Worm (Caenorhabditis elegans) whole organism, mixed stage, embryonic: Measurements from ENCODE around the gene dyn-1.
A peak's percentile ranks its signal among the peaks of the same experiment; 100 is the strongest.

Source experiments
- M03D4.4 ChIP-seq: sonication (generic microtip); optimal IDR thresholded peaks from 2 replicates; lab custom pipeline; 2017; ENCODE audit warnings: mild to moderate bottlenecking, missing genetic modification characterization, missing compliant biosample characterization
- bed-3 ChIP-seq: fragments of 200-800 bp; sonication (Bioruptor generic); optimal IDR thresholded peaks from 3 replicates; lab custom pipeline; 2018; ENCODE audit warnings: mild to moderate bottlenecking, missing genetic modification characterization, moderate library complexity, missing compliant biosample characterization
- blmp-1 ChIP-seq: fragments of 150-350 bp; optimal IDR thresholded peaks from 2 replicates; lab custom pipeline; 2014; ENCODE audit warnings: missing biosample characterization, missing genetic modification characterization
- ceh-39 ChIP-seq: fragments of 150-350 bp; optimal IDR thresholded peaks from 2 replicates; lab custom pipeline; 2014; ENCODE audit warnings: missing biosample characterization, missing genetic modification characterization
- ceh-43 ChIP-seq: fragments of 200-800 bp; sonication (Bioruptor generic); optimal IDR thresholded peaks from 2 replicates; lab custom pipeline; 2018; ENCODE audit warnings: mild to moderate bottlenecking, missing genetic modification characterization, moderate library complexity, missing compliant biosample characterization
- ceh-83 ChIP-seq: fragments of 200-800 bp; sonication (Bioruptor generic); optimal IDR thresholded peaks from 2 replicates; lab custom pipeline; 2018; ENCODE audit warnings: mild to moderate bottlenecking, missing genetic modification characterization, missing compliant biosample characterization
- ces-1 ChIP-seq: fragments of 150-350 bp; optimal IDR thresholded peaks from 2 replicates; lab custom pipeline; 2014; ENCODE audit warnings: missing biosample characterization, missing genetic modification reagents, missing genetic modification characterization
- cnd-1 ChIP-seq: fragments of 200-800 bp; sonication (Bioruptor generic); optimal IDR thresholded peaks from 2 replicates; lab custom pipeline; 2018; ENCODE audit warnings: mild to moderate bottlenecking, missing genetic modification characterization, missing compliant biosample characterization
- drap-1 ChIP-seq: fragments of 200-800 bp; sonication (Bioruptor generic); optimal IDR thresholded peaks from 3 replicates; lab custom pipeline; 2018; ENCODE audit warnings: mild to moderate bottlenecking, missing genetic modification characterization, missing compliant biosample characterization
- elt-1 ChIP-seq: sonication (generic microtip); optimal IDR thresholded peaks from 2 replicates; lab custom pipeline; 2017; ENCODE audit warnings: missing genetic modification characterization, mild to moderate bottlenecking, missing compliant biosample characterization, antibody characterized with exemption, moderate library complexity, borderline replicate concordance; ENCODE audit not compliant: insufficient read depth
- elt-3 ChIP-seq: fragments of 150-350 bp; optimal IDR thresholded peaks from 2 replicates; lab custom pipeline; 2014; ENCODE audit warnings: missing biosample characterization, missing genetic modification characterization
- flh-1 ChIP-seq: fragments of 200-800 bp; sonication (Bioruptor generic); optimal IDR thresholded peaks from 2 replicates; lab custom pipeline; 2018; ENCODE audit warnings: mild to moderate bottlenecking, missing genetic modification characterization, moderate library complexity, missing compliant biosample characterization
- ham-2 ChIP-seq: fragments of 200-800 bp; sonication (Bioruptor generic); optimal IDR thresholded peaks from 2 replicates; lab custom pipeline; 2018; ENCODE audit warnings: mild to moderate bottlenecking, missing genetic modification characterization, missing compliant biosample characterization
- hlh-1 ChIP-seq: fragments of 150-350 bp; optimal IDR thresholded peaks from 2 replicates; lab custom pipeline; 2014; ENCODE audit warnings: missing biosample characterization, missing genetic modification reagents, missing genetic modification characterization
- lin-13 ChIP-seq: fragments of 150-350 bp; optimal IDR thresholded peaks from 2 replicates; lab custom pipeline; 2014; ENCODE audit warnings: missing biosample characterization, missing genetic modification characterization
- lin-32 ChIP-seq: fragments of 200-800 bp; sonication (Bioruptor generic); optimal IDR thresholded peaks from 2 replicates; lab custom pipeline; 2018; ENCODE audit warnings: mild to moderate bottlenecking, missing genetic modification characterization, missing compliant biosample characterization
- lsy-2 ChIP-seq: fragments of 150-350 bp; optimal IDR thresholded peaks from 2 replicates; lab custom pipeline; 2014; ENCODE audit warnings: missing biosample characterization, missing genetic modification characterization
- mab-5 ChIP-seq: fragments of 150-350 bp; optimal IDR thresholded peaks from 2 replicates; lab custom pipeline; 2014; ENCODE audit warnings: missing biosample characterization, missing genetic modification characterization
- mep-1 ChIP-seq: fragments of 150-350 bp; optimal IDR thresholded peaks from 2 replicates; lab custom pipeline; 2017; ENCODE audit warnings: missing biosample characterization, missing genetic modification reagents, missing genetic modification characterization, inconsistent platforms
- mls-2 ChIP-seq: sonication (generic microtip); optimal IDR thresholded peaks from 2 replicates; lab custom pipeline; 2016; ENCODE audit warnings: mild to moderate bottlenecking, missing genetic modification characterization, moderate library complexity, missing compliant biosample characterization
- nhr-12 ChIP-seq: fragments of 150-350 bp; optimal IDR thresholded peaks from 2 replicates; lab custom pipeline; 2014; ENCODE audit warnings: missing biosample characterization, missing genetic modification characterization
- nhr-2 ChIP-seq: fragments of 150-350 bp; optimal IDR thresholded peaks from 2 replicates; lab custom pipeline; 2014; ENCODE audit warnings: missing biosample characterization, missing genetic modification characterization
- nhr-237 ChIP-seq: fragments of 150-350 bp; optimal IDR thresholded peaks from 2 replicates; lab custom pipeline; 2014; ENCODE audit warnings: missing biosample characterization, missing genetic modification characterization
- nhr-28 ChIP-seq: fragments of 150-350 bp; optimal IDR thresholded peaks from 2 replicates; lab custom pipeline; 2014; ENCODE audit warnings: missing biosample characterization, missing genetic modification characterization
- nhr-76 ChIP-seq: sonication (generic microtip); optimal IDR thresholded peaks from 2 replicates; lab custom pipeline; 2017; ENCODE audit warnings: missing biosample characterization, missing genetic modification characterization
- pha-4 ChIP-seq: fragments of 150-350 bp; optimal IDR thresholded peaks from 2 replicates; lab custom pipeline; 2018; ENCODE audit warnings: missing biosample characterization, missing genetic modification reagents, missing genetic modification characterization
- sem-2 ChIP-seq: fragments of 200-800 bp; sonication (Bioruptor generic); optimal IDR thresholded peaks from 2 replicates; lab custom pipeline; 2018; ENCODE audit warnings: mild to moderate bottlenecking, missing genetic modification characterization, missing compliant biosample characterization
- snpc-4 ChIP-seq: fragments of 150-350 bp; optimal IDR thresholded peaks from 2 replicates; lab custom pipeline; 2014; ENCODE audit warnings: missing biosample characterization, missing genetic modification characterization
- sptf-1 ChIP-seq: sonication (generic microtip); optimal IDR thresholded peaks from 2 replicates; lab custom pipeline; 2017; ENCODE audit warnings: mild to moderate bottlenecking, missing genetic modification characterization, moderate library complexity, missing compliant biosample characterization
- tbx-8 ChIP-seq: fragments of 200-800 bp; sonication (Bioruptor generic); optimal IDR thresholded peaks from 2 replicates; lab custom pipeline; 2018; ENCODE audit warnings: mild to moderate bottlenecking, missing genetic modification characterization, moderate library complexity, missing compliant biosample characterization
- unc-120 ChIP-seq: sonication (generic microtip); optimal IDR thresholded peaks from 2 replicates; lab custom pipeline; 2017; ENCODE audit warnings: missing genetic modification characterization, missing compliant biosample characterization; ENCODE audit not compliant: poor library complexity, severe bottlenecking
- unc-39 ChIP-seq: fragments of 150-350 bp; optimal IDR thresholded peaks from 2 replicates; lab custom pipeline; 2014; ENCODE audit warnings: missing biosample characterization, missing genetic modification characterization
- unc-62 ChIP-seq: fragments of 150-350 bp; optimal IDR thresholded peaks from 2 replicates; lab custom pipeline; 2014; ENCODE audit warnings: missing biosample characterization, missing genetic modification reagents, missing genetic modification characterization
- zip-8 ChIP-seq: fragments of 150-350 bp; optimal IDR thresholded peaks from 2 replicates; lab custom pipeline; 2014; ENCODE audit warnings: missing biosample characterization, missing genetic modification characterization
- ztf-11 ChIP-seq: fragments of 150-350 bp; optimal IDR thresholded peaks from 2 replicates; lab custom pipeline; 2014; ENCODE audit warnings: missing biosample characterization, missing genetic modification characterization

Gene dyn-1

DNA sequence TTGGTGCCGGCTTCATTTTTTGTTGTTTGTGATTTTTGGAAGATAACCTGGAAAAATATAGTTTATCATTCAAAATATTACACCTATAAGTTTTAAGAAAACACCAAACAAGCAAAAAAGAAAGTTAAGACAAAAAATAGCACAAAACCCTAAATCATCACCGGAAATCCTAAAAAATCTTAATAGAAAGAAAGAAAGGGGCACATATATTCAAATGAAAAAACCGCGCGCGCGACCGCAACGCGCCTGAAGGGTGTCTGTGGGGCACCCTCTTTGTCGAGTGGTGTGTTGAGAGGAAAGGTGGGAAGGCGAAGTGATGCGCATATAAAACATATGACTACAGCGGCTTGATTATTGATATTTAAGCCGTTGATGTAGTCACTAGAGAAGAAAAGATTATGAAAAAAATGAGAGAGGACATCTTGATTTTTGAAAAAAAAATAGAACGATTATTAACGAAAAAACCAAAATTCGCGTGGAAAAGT is 45.1 kb downstream of the dyn-1 start, which contains the start of gene K09E9.3:
K09E9.3 (minus strand) TSS at position 51 of the 485 bp plus-strand sequence.
- TF ChIP-seq cnd-1 (tag; lab: Kevin White, UChicago) (no peak), hlh-1 (peak; percentile 67)

ce11 chrX:15616443-15616842 is 47.8 kb downstream of the dyn-1 start, which contains the start of gene ergi-3:
ergi-3 (minus strand) TSS chrX:15616753.
- TF ChIP-seq snpc-4 (tag; lab: Kevin White, UChicago) (no peak), tbx-8 (GFP tag; lab: Kevin White, UChicago) (no peak), elt-1 (tag; lab: Kevin White, UChicago) (no peak), ceh-43 (no peak), ztf-11 (no peak), zip-8 (tag; lab: Kevin White, UChicago) (no peak), elt-3 (no peak), mep-1 (tag; lab: Kevin White, UChicago) (peak; percentile 89), unc-62 (peak; percentile 87), hlh-1 (peak; percentile 37), nhr-237 (tag; lab: Kevin White, UChicago) (peak; percentile 37), ceh-39 (tag; lab: Kevin White, UChicago) (no peak), bed-3 (GFP tag; lab: Kevin White, UChicago) (no peak), ces-1 (GFP tag; lab: Kevin White, UChicago) (peak; percentile 94), mls-2 (tag; lab: Kevin White, UChicago) (no peak), lin-13 (tag; lab: Kevin White, UChicago) (peak; percentile 3), nhr-12 (tag; lab: Kevin White, UChicago) (no peak), unc-120 (tag; lab: Kevin White, UChicago) (no peak), sem-2 (GFP tag; lab: Kevin White, UChicago) (no peak), mab-5 (tag; lab: Kevin White, UChicago) (no peak), flh-1 (GFP tag; lab: Kevin White, UChicago) (no peak), ham-2 (GFP tag; lab: Kevin White, UChicago) (no peak), nhr-2 (tag; lab: Kevin White, UChicago) (no peak), nhr-76 (tag; lab: Kevin White, UChicago) (no peak), lsy-2 (tag; lab: Kevin White, UChicago) (peak; percentile 32), pha-4 (tag; lab: Kevin White, UChicago) (peak; percentile 58), M03D4.4 (tag; lab: Kevin White, UChicago) (no peak), nhr-28 (tag; lab: Kevin White, UChicago) (no peak), cnd-1 (tag; lab: Kevin White, UChicago) (no peak), ceh-83 (GFP tag; lab: Kevin White, UChicago) (no peak), blmp-1 (tag; lab: Kevin White, UChicago) (peak; percentile 27), lin-32 (GFP tag; lab: Kevin White, UChicago) (no peak), unc-39 (tag; lab: Kevin White, UChicago) (no peak), drap-1 (GFP tag; lab: Kevin White, UChicago) (no peak), sptf-1 (tag; lab: Kevin White, UChicago) (no peak)

- no peak for TF ChIP-seq ztf-11
- peak; percentile 29 for TF ChIP-seq unc-120 (tag; lab: Kevin White, UChicago)
- peak; percentile 60 for TF ChIP-seq ces-1 (GFP tag; lab: Kevin White, UChicago)
- TF ChIP-seq, all 35 proteins: peak for 2
Observed at ce11 chrX:15617168-15617567, 48.5 kb downstream of the dyn-1 start.

- no peak for TF ChIP-seq hlh-1
- no peak for TF ChIP-seq sptf-1 (tag; lab: Kevin White, UChicago)
- no peak for TF ChIP-seq tbx-8 (GFP tag; lab: Kevin White, UChicago)
- TF ChIP-seq pha-4 (tag; lab: Kevin White, UChicago): no peak
- no peak for TF ChIP-seq nhr-76 (tag; lab: Kevin White, UChicago)
- no peak for TF ChIP-seq ceh-43
- TF ChIP-seq mls-2 (tag; lab: Kevin White, UChicago): no peak
- TF ChIP-seq lsy-2 (tag; lab: Kevin White, UChicago): no peak
- no peak for TF ChIP-seq unc-39 (tag; lab: Kevin White, UChicago)
- TF ChIP-seq ceh-83 (GFP tag; lab: Kevin White, UChicago): no peak
- TF ChIP-seq, all 35 proteins: peak for 0
Observed at ce11 chrX:15619273-15619672, 50.6 kb downstream of the dyn-1 start.
